Worm (Caenorhabditis elegans) whole organism, mixed stage, embryonic: ENCODE results near the gene B0024.3.

ENCODE experiments used
- blmp-1 ChIP-seq: fragments of 150-350 bp; optimal IDR thresholded peaks from 2 replicates; lab custom pipeline; 2014; ENCODE audit warnings: missing biosample characterization, missing genetic modification characterization
- ces-1 ChIP-seq: fragments of 150-350 bp; optimal IDR thresholded peaks from 2 replicates; lab custom pipeline; 2014; ENCODE audit warnings: missing biosample characterization, missing genetic modification reagents, missing genetic modification characterization
- drap-1 ChIP-seq: fragments of 200-800 bp; sonication (Bioruptor generic); optimal IDR thresholded peaks from 3 replicates; lab custom pipeline; 2018; ENCODE audit warnings: mild to moderate bottlenecking, missing genetic modification characterization, missing compliant biosample characterization
- elt-3 ChIP-seq: fragments of 150-350 bp; optimal IDR thresholded peaks from 2 replicates; lab custom pipeline; 2014; ENCODE audit warnings: missing biosample characterization, missing genetic modification characterization
- lin-13 ChIP-seq: fragments of 150-350 bp; optimal IDR thresholded peaks from 2 replicates; lab custom pipeline; 2014; ENCODE audit warnings: missing biosample characterization, missing genetic modification characterization
- mab-5 ChIP-seq: fragments of 150-350 bp; optimal IDR thresholded peaks from 2 replicates; lab custom pipeline; 2014; ENCODE audit warnings: missing biosample characterization, missing genetic modification characterization
- nhr-237 ChIP-seq: fragments of 150-350 bp; optimal IDR thresholded peaks from 2 replicates; lab custom pipeline; 2014; ENCODE audit warnings: missing biosample characterization, missing genetic modification characterization
- nhr-28 ChIP-seq: fragments of 150-350 bp; optimal IDR thresholded peaks from 2 replicates; lab custom pipeline; 2014; ENCODE audit warnings: missing biosample characterization, missing genetic modification characterization
- pha-4 ChIP-seq: fragments of 150-350 bp; optimal IDR thresholded peaks from 2 replicates; lab custom pipeline; 2018; ENCODE audit warnings: missing biosample characterization, missing genetic modification reagents, missing genetic modification characterization
- snpc-4 ChIP-seq: fragments of 150-350 bp; optimal IDR thresholded peaks from 2 replicates; lab custom pipeline; 2014; ENCODE audit warnings: missing biosample characterization, missing genetic modification characterization

DNA sequence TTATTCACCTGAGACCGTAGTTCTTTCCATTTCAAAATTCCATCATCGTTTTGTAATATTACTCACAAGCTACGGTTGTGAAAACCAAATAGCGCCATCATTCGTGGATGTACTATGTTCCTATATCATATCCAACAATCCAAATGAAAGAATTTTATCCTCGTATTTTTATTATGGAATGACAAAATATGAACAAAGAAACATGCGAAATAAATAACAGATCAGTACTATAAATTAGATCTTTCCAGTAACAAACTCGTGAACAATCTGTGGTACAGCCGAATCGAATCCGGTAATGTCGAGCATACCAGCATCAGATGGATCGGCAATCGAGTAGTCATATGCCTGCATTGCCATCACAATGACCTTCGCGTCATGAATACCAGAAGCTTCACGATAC is 34.7 kb upstream of the B0024.3 start:
- TF ChIP-seq nhr-28 (no peak), ces-1 (GFP tag; lab: Kevin White, UChicago) (no peak), mab-5 (tag; lab: Kevin White, UChicago) (no peak), blmp-1 (tag; lab: Kevin White, UChicago) (no peak), lin-13 (tag; lab: Kevin White, UChicago) (no peak), pha-4 (tag; lab: Kevin White, UChicago) (no peak), drap-1 (GFP tag; lab: Kevin White, UChicago) (no peak), nhr-237 (tag; lab: Kevin White, UChicago) (no peak), snpc-4 (tag; lab: Kevin White, UChicago) (no peak), elt-3 (tag; lab: Kevin White, UChicago) (no peak)
